Fruit fly (Drosophila melanogaster): Measurements from ENCODE around the gene CG32984.

The CG32984 gene

dm6 chr2L:8943110-8943509, 21.6 kb upstream of the CG32984 start, which contains the start of gene CG9515:
Gene CG9515, minus strand, starts transcription at chr2L:8943257.
- TF ChIP-seq CG4496 (GFP tag; IDR thresholded peaks at IDR 0.05), result no peak
- TF ChIP-seq CG15710 (tag; optimal IDR thresholded peaks at IDR 0.05), result no peak
- TF ChIP-seq D1 (tag; optimal IDR thresholded peaks at IDR 0.05), result no peak
- TF ChIP-seq rn (GFP tag; IDR thresholded peaks at IDR 0.05), result no peak
- TF ChIP-seq CG34367 (tag; optimal IDR thresholded peaks at IDR 0.05), result no peak
- no peak for TF ChIP-seq Ets98B (GFP tag; IDR thresholded peaks at IDR 0.05)
- TF ChIP-seq CG13204 (GFP tag; optimal IDR thresholded peaks at IDR 0.05), result no peak
- no peak for TF ChIP-seq CG10348 (GFP tag; IDR thresholded peaks at IDR 0.05)
- no peak for TF ChIP-seq gl (tag; optimal IDR thresholded peaks at IDR 0.05)
- TF ChIP-seq Pif1B (GFP tag; optimal IDR thresholded peaks at IDR 0.05), result no peak

DNA sequence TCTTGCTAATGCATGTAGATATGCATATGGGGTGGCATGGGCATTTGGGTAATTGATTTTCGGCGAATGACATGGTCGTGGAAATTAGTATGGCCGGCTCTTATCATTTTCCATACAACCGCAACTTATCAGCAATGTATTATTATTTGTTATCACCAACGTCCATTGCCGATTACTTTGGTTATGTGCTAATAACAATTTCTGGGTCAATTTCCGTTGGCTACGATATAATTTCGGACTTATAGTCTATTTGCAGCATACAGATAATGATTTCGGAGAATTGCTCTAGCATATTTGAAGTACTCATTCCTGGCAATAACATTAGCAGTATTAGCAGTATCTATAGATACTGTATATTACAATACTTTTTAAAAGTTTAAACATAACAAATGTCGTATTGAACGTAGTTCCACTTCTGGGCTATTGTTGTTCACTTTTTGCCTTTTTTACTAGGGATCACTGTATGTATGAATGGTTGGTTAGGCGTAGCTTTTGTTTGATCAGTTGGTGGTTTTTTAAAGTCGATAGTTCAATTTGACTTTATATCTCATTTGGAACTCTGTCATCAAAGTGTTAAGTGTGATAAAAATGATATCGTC, 17.9 kb upstream of the CG32984 start, which contains the start of gene CG46397:
TSS of gene CG46397 (plus strand) at position 549 of the 599 bp plus-strand sequence.
- TF ChIP-seq CG32121 (GFP tag; IDR thresholded peaks at IDR 0.05), result no peak
- no peak for TF ChIP-seq CG9948 (tag; optimal IDR thresholded peaks at IDR 0.05)
- no peak for TF ChIP-seq CG17806 (tag; optimal IDR thresholded peaks at IDR 0.05)
- no peak for TF ChIP-seq CG8159 (tag; optimal IDR thresholded peaks at IDR 0.05)
- no peak for TF ChIP-seq D1 (tag; optimal IDR thresholded peaks at IDR 0.05)

dm6 chr2L:8947989-8948388, 16.8 kb upstream of the CG32984 start:
- TF ChIP-seq EcR (GFP tag; optimal IDR thresholded peaks at IDR 0.05) (no peak), CG17806 (tag; optimal IDR thresholded peaks at IDR 0.05) (no peak), Pif1A (GFP tag; optimal IDR thresholded peaks at IDR 0.05) (no peak), fd96Ca (GFP tag; IDR thresholded peaks at IDR 0.05) (no peak), gl (tag; optimal IDR thresholded peaks at IDR 0.05) (no peak), CG12605 (GFP tag; IDR thresholded peaks at IDR 0.05) (no peak), CG8159 (tag; optimal IDR thresholded peaks at IDR 0.05) (no peak), CG4496 (GFP tag; IDR thresholded peaks at IDR 0.05) (no peak), CG8301 (tag; optimal IDR thresholded peaks at IDR 0.05) (no peak), CG14655 (GFP tag; optimal IDR thresholded peaks at IDR 0.05) (no peak), CG10348 (GFP tag; IDR thresholded peaks at IDR 0.05) (no peak), CG15710 (tag; optimal IDR thresholded peaks at IDR 0.05) (no peak), Pif1B (GFP tag; optimal IDR thresholded peaks at IDR 0.05) (no peak), CG32121 (GFP tag; IDR thresholded peaks at IDR 0.05) (no peak), Ets98B (GFP tag; IDR thresholded peaks at IDR 0.05) (no peak), D1 (tag; optimal IDR thresholded peaks at IDR 0.05) (no peak), CG9948 (tag; optimal IDR thresholded peaks at IDR 0.05) (no peak), Snoo (tag; optimal IDR thresholded peaks at IDR 0.05) (no peak), CG34367 (tag; optimal IDR thresholded peaks at IDR 0.05) (no peak)

DNA sequence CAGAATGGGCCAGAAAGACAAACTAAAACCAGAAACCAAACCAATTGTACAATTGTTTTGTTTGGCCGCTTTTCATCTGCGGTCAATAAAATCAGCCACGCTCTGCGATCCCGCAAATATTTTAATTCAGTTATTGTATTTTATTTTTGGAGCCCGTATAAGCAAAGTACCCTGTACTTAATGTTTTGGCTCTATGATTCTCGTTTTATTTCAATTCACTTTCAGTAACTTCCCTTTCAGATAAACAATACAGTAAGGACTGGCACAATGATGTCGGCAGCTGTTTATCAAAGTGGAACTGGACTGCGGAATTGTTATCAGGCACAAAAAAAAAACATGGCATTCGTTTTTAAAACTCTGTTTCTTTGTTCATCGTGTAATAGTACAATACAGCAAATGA, 16.1 kb upstream of the CG32984 start:
- TF ChIP-seq CG8159 (tag; optimal IDR thresholded peaks at IDR 0.05), result no peak
- no peak for TF ChIP-seq CG17806 (tag; optimal IDR thresholded peaks at IDR 0.05)
- no peak for TF ChIP-seq D1 (tag; optimal IDR thresholded peaks at IDR 0.05)
- no peak for TF ChIP-seq Ets98B (GFP tag; IDR thresholded peaks at IDR 0.05)
- no peak for TF ChIP-seq CG14655 (GFP tag; optimal IDR thresholded peaks at IDR 0.05)
- TF ChIP-seq CG12605 (GFP tag; IDR thresholded peaks at IDR 0.05), result no peak
- TF ChIP-seq rn (GFP tag; IDR thresholded peaks at IDR 0.05), result no peak
- TF ChIP-seq CG13204 (GFP tag; optimal IDR thresholded peaks at IDR 0.05), result no peak
- no peak for TF ChIP-seq Snoo (tag; optimal IDR thresholded peaks at IDR 0.05)
- no peak for TF ChIP-seq fd96Ca (GFP tag; IDR thresholded peaks at IDR 0.05)
- no peak for TF ChIP-seq Pif1B (GFP tag; optimal IDR thresholded peaks at IDR 0.05)

- TF ChIP-seq CG32121 (GFP tag; IDR thresholded peaks at IDR 0.05), result no peak
- TF ChIP-seq Ets98B (GFP tag; IDR thresholded peaks at IDR 0.05), result peak; percentile 27; the same call in 1 of the 2 replicates
- peak; percentile 73 for TF ChIP-seq CG14655 (GFP tag; optimal IDR thresholded peaks at IDR 0.05)
- TF ChIP-seq CG8159 (tag; optimal IDR thresholded peaks at IDR 0.05), result peak; percentile 80
- TF ChIP-seq CG15710 (tag; optimal IDR thresholded peaks at IDR 0.05), result peak; percentile 62
- TF ChIP-seq Snoo (tag; optimal IDR thresholded peaks at IDR 0.05), result peak; percentile 64
- peak; percentile 50 for TF ChIP-seq Pif1B (GFP tag; optimal IDR thresholded peaks at IDR 0.05)
- TF ChIP-seq CG12605 (GFP tag; IDR thresholded peaks at IDR 0.05), result peak; percentile 41; the same call in 1 of the 2 replicates
- TF ChIP-seq CG17806 (tag; optimal IDR thresholded peaks at IDR 0.05), result peak; percentile 62
- peak; percentile 51 for TF ChIP-seq D1 (tag; optimal IDR thresholded peaks at IDR 0.05)
- TF ChIP-seq CG9948 (tag; optimal IDR thresholded peaks at IDR 0.05), result peak; percentile 75
- peak; percentile 67 for TF ChIP-seq EcR (GFP tag; optimal IDR thresholded peaks at IDR 0.05)
- no peak for TF ChIP-seq rn (GFP tag; IDR thresholded peaks at IDR 0.05)
- peak; percentile 65 for TF ChIP-seq Pif1A (GFP tag; optimal IDR thresholded peaks at IDR 0.05)
- no peak for TF ChIP-seq gl (tag; optimal IDR thresholded peaks at IDR 0.05)
- no peak for TF ChIP-seq CG13204 (GFP tag; optimal IDR thresholded peaks at IDR 0.05)
- no peak for TF ChIP-seq fd96Ca (GFP tag; IDR thresholded peaks at IDR 0.05)
- TF ChIP-seq CG4496 (GFP tag; IDR thresholded peaks at IDR 0.05), result 0 out of 3 replicates have a peak, but pooled peaks have one; percentile 51
- TF ChIP-seq CG8301 (tag; optimal IDR thresholded peaks at IDR 0.05), result peak; percentile 26
- no peak for TF ChIP-seq CG10348 (GFP tag; IDR thresholded peaks at IDR 0.05)
- TF ChIP-seq CG34367 (tag; optimal IDR thresholded peaks at IDR 0.05), result peak; percentile 20
Measured at dm6 chr2L:8949919-8950722, 14.6 kb upstream of the CG32984 start.

Data from whole organism, pupa.